Fruit fly (Drosophila melanogaster): Measurements from ENCODE around the gene CG4593.

DNA sequence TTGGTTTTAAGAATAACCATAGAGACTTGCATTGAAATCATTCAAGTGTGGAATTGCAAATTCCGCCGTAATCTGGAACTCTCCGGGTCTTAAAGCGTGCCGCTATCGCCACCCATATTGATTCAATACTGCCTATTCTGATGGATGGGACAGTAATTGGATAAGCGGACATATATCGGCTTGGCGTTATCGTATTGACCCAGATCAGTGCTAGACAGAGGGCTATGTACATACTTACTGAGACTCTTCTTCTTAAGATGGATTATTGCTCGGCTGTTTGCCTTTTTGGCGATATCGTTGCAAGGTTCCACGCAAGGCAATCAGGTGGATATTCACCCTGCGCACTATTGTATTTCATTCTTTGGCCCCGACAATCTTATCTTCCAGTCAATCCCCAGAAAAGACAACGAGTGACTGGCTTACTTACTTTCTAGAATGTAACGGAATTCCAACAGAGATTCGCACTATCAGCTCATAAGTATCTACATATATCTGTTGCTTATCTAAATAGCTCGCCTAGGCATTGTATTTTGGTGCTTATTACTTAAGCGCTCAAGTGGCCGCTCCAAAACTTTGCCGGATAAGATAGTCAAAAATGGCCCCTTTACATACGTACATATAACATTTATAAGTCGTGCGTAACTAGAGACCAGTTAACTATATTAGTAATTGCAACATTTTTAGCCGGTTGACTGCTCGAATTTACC is 19.1 kb upstream of the CG4593 start:
- TF ChIP-seq psq (optimal IDR thresholded peaks at IDR 0.05) (no peak), CG8478 (optimal IDR thresholded peaks at IDR 0.05) (no peak), Dll (optimal IDR thresholded peaks at IDR 0.05) (no peak), EcR (GFP tag; optimal IDR thresholded peaks at IDR 0.05) (no peak)
